Fruit fly (Drosophila melanogaster): ENCODE results near the gene CG33725.

CG33725 gene

DNA sequence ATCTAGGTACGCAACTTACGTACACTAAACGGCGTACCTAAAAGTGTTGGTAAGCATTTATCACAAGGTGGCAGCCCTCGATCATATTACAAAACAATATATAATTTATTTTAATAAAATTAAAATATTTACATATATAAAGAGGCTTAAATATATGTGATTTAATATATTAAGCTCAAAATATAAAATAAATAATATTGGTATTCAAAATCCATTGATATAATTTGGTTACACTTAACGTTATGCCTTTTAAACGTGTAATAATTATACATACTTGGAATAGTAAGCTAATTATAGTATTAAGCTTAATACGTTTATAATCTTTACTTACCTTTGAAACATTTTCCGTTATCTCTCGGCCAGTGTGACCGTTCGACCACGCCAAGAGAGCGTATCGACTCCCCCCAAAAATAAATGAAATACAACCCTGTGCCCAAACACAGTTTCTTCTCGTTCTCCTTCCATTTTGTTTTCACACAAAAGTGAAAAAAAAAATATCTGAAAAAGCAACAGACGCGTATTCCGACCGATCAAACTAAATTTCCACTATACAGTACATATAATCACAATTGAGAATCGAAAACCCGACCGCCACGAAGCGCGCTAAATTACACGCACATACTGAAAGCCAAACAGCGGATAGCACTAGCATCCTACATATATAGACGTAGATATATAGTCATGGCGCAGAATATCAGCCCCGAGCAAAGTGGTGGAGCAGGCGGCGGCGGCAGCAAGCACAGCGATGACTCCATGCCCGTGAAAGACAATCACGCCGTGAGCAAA, 21.6 kb downstream of the CG33725 start, which contains the start of the genes CG10646 and vih (continued):
- no peak for TF ChIP-seq Atf3 (GFP tag; optimal IDR thresholded peaks at IDR 0.05)
- TF ChIP-seq dmrt11E (tag; optimal IDR thresholded peaks at IDR 0.05) = peak; percentile 56
- TF ChIP-seq Opbp (GFP tag; IDR thresholded peaks at IDR 0.05; ENCODE audit: partially characterized antibody) = peak; percentile 37; the same call in 1 of the 3 replicates
- TF ChIP-seq Xrp1 (GFP tag; IDR thresholded peaks at IDR 0.05) = 0 out of 2 replicates have a peak, but pooled peaks have one; percentile 7
- TF ChIP-seq Fer1 (GFP tag; optimal IDR thresholded peaks at IDR 0.05) = peak; percentile 57
- no peak for TF ChIP-seq CG31365 (tag; optimal IDR thresholded peaks at IDR 0.05)
- TF ChIP-seq CG12219 (GFP tag; optimal IDR thresholded peaks at IDR 0.05) = no peak
- TF ChIP-seq CG33557 (GFP tag; optimal IDR thresholded peaks at IDR 0.05) = peak; percentile 20
- peak; percentile 46; the same call in 1 of the 3 replicates for TF ChIP-seq CG34422 (GFP tag; IDR thresholded peaks at IDR 0.05)
- TF ChIP-seq CG3838 (GFP tag; optimal IDR thresholded peaks at IDR 0.05) = no peak
- peak; percentile 10 for TF ChIP-seq CTCF (GFP tag; optimal IDR thresholded peaks at IDR 0.05)
- no peak for TF ChIP-seq CG31224 (GFP tag; IDR thresholded peaks at IDR 0.05)
- TF ChIP-seq CrebB (tag; optimal IDR thresholded peaks at IDR 0.05) = no peak
- peak; percentile 48 for TF ChIP-seq CG1602 (GFP tag; optimal IDR thresholded peaks at IDR 0.05)
- TF ChIP-seq CG17912 (GFP tag; optimal IDR thresholded peaks at IDR 0.05) = no peak
- peak; percentile 57 for TF ChIP-seq lab (GFP tag; optimal IDR thresholded peaks at IDR 0.05)
- peak; percentile 33 for TF ChIP-seq Side (GFP tag; optimal IDR thresholded peaks at IDR 0.05)
- TF ChIP-seq CG33213 (GFP tag; optimal IDR thresholded peaks at IDR 0.05) = peak; percentile 20
- TF ChIP-seq CG43689 (GFP tag; IDR thresholded peaks at IDR 0.05) = no peak
- TF ChIP-seq Scr (GFP tag; IDR thresholded peaks at IDR 0.05; ENCODE audit: partially characterized antibody) = 0 out of 2 replicates have a peak, but pooled peaks have one; percentile 26
- TF ChIP-seq lola (GFP tag; optimal IDR thresholded peaks at IDR 0.05) = peak in 1 of 3 experiments; percentile 37
- peak; percentile 53 for TF ChIP-seq CG30020 (tag; optimal IDR thresholded peaks at IDR 0.05)
- no peak for TF ChIP-seq Ravus (GFP tag; IDR thresholded peaks at IDR 0.05)
- TF ChIP-seq ap (GFP tag; IDR thresholded peaks at IDR 0.05) = no peak
- peak; percentile 35; the same call in 1 of the 2 replicates for TF ChIP-seq NFAT (GFP tag; IDR thresholded peaks at IDR 0.05)
- no peak for TF ChIP-seq so (GFP tag; IDR thresholded peaks at IDR 0.05)
- no peak for TF ChIP-seq ERR (GFP tag; optimal IDR thresholded peaks at IDR 0.05)
- no peak for TF ChIP-seq her (GFP tag; optimal IDR thresholded peaks at IDR 0.05)
- peak in 1 of 2 experiments; percentile 39 for TF ChIP-seq insv (GFP tag; optimal IDR thresholded peaks at IDR 0.05)

DNA sequence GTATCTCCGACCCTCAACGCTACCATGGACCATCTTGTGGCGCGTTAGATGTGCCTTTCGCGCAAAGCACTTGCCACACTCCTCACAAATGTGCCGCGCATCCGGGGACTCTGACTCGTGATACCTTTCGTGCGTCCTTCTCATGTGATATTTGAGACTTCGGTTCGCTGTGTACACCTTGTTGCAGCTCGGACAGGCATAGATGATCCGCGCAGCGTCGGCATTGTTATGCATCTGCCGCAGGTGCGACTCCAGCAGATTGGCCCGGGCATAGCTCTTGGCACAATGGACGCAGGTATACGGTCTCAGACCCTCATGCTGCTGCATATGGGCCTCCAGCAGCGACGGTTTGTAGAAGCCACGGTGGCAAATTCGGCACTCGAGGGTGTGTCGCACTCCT, 23.6 kb downstream of the CG33725 start:
- TF ChIP-seq CG13775 (GFP tag; optimal IDR thresholded peaks at IDR 0.05) (no peak), btn (GFP tag; optimal IDR thresholded peaks at IDR 0.05) (no peak), CG16813 (GFP tag; IDR thresholded peaks at IDR 0.05; ENCODE audit: partially characterized antibody) (0 out of 3 replicates have a peak, but pooled peaks have one; percentile 10), CG1647 (GFP tag; optimal IDR thresholded peaks at IDR 0.05) (no peak), CG7271 (tag; optimal IDR thresholded peaks at IDR 0.05) (no peak), esg (GFP tag; conservative IDR thresholded peaks at IDR 0.05) (no peak), twi (tag; optimal IDR thresholded peaks at IDR 0.05) (peak; percentile 68), CG3726 (GFP tag; IDR thresholded peaks at IDR 0.05) (0 out of 3 replicates have a peak, but pooled peaks have one; percentile 20), eve (GFP tag; optimal IDR thresholded peaks at IDR 0.05) (no peak), mam (GFP tag; optimal IDR thresholded peaks at IDR 0.05) (no peak), CG32767 (GFP tag; IDR thresholded peaks at IDR 0.05) (no peak), Dref (GFP tag; IDR thresholded peaks at IDR 0.05) (no peak), tgo (GFP tag; IDR thresholded peaks at IDR 0.05) (no peak), CG30431 (GFP tag; optimal IDR thresholded peaks at IDR 0.05) (no peak), MESR4 (GFP tag; optimal IDR thresholded peaks at IDR 0.05) (peak; percentile 11), p53 (GFP tag; optimal IDR thresholded peaks at IDR 0.05) (no peak), CG18619 (GFP tag; optimal IDR thresholded peaks at IDR 0.05) (no peak), Ets65A (GFP tag) (peak; percentile 30), Opbp (GFP tag; IDR thresholded peaks at IDR 0.05; ENCODE audit: partially characterized antibody) (0 out of 3 replicates have a peak, but pooled peaks have one; percentile 9), CG6791 (GFP tag; IDR thresholded peaks at IDR 0.05; ENCODE audit: partially characterized antibody) (no peak), CG34422 (GFP tag; IDR thresholded peaks at IDR 0.05) (no peak), sisA (GFP tag; IDR thresholded peaks at IDR 0.05) (no peak), sc (optimal IDR thresholded peaks at IDR 0.05) (no peak), sc (GFP tag; optimal IDR thresholded peaks at IDR 0.05) (no peak)
